Worm (Caenorhabditis elegans) whole organism, L2 larva: Measurements from ENCODE around the gene irld-26.

ENCODE experiments used
- C34F6.9 ChIP-seq: fragments of 150-350 bp; optimal IDR thresholded peaks from 2 replicates; lab custom pipeline; 2014; ENCODE audit warnings: missing biosample characterization, missing genetic modification characterization
- alr-1 ChIP-seq: fragments of 150-350 bp; optimal IDR thresholded peaks from 2 replicates; lab custom pipeline; 2014; ENCODE audit warnings: missing biosample characterization, missing genetic modification characterization
- aly-2 ChIP-seq: fragments of 150-350 bp; optimal IDR thresholded peaks from 2 replicates; lab custom pipeline; 2014; ENCODE audit warnings: missing biosample characterization, missing genetic modification characterization
- ama-1 ChIP-seq: fragments of 150-350 bp; optimal IDR thresholded peaks from 2 replicates; lab custom pipeline; 2018; ENCODE audit warnings: inconsistent platforms
- crh-2 ChIP-seq: sonication (generic microtip); optimal IDR thresholded peaks from 2 replicates; lab custom pipeline; 2017; ENCODE audit warnings: missing biosample characterization, missing genetic modification characterization
- dmd-4 ChIP-seq: sonication (generic microtip); optimal IDR thresholded peaks from 2 replicates; lab custom pipeline; 2017; ENCODE audit warnings: missing biosample characterization, missing genetic modification characterization
- egl-27 ChIP-seq: sonication (generic microtip); optimal IDR thresholded peaks from 3 replicates; lab custom pipeline; 2017; ENCODE audit warnings: missing biosample characterization, missing genetic modification reagents, missing genetic modification characterization
- elt-1 ChIP-seq: fragments of 150-350 bp; optimal IDR thresholded peaks from 2 replicates; lab custom pipeline; 2014; ENCODE audit warnings: missing biosample characterization, missing genetic modification characterization
- elt-3 ChIP-seq: sonication (generic microtip); optimal IDR thresholded peaks from 2 replicates; lab custom pipeline; 2017; ENCODE audit warnings: missing biosample characterization, missing genetic modification characterization
- fos-1 ChIP-seq: fragments of 150-350 bp; optimal IDR thresholded peaks from 2 replicates; lab custom pipeline; 2014; ENCODE audit warnings: missing biosample characterization, missing genetic modification characterization
- lin-11 ChIP-seq: fragments of 150-350 bp; sonication (generic microtip); optimal IDR thresholded peaks from 2 replicates; lab custom pipeline; 2014; ENCODE audit warnings: missing biosample characterization, missing genetic modification characterization, inconsistent platforms, mixed read lengths
- lin-13 ChIP-seq: fragments of 150-350 bp; optimal IDR thresholded peaks from 2 replicates; lab custom pipeline; 2014; ENCODE audit warnings: missing biosample characterization, missing genetic modification reagents, missing genetic modification characterization
- lin-39 ChIP-seq: fragments of 150-350 bp; optimal IDR thresholded peaks from 2 replicates; lab custom pipeline; 2014; ENCODE audit warnings: missing biosample characterization, missing genetic modification reagents, missing genetic modification characterization
- mab-5 ChIP-seq: fragments of 150-350 bp; optimal IDR thresholded peaks from 2 replicates; lab custom pipeline; 2014; ENCODE audit warnings: missing biosample characterization, missing genetic modification characterization
- mbf-1 ChIP-seq: sonication (generic microtip); optimal IDR thresholded peaks from 2 replicates; lab custom pipeline; 2017; ENCODE audit warnings: missing biosample characterization, missing genetic modification characterization
- nhr-10 ChIP-seq: sonication (generic microtip); optimal IDR thresholded peaks from 2 replicates; lab custom pipeline; 2017; ENCODE audit warnings: missing biosample characterization, missing genetic modification characterization
- nhr-11 ChIP-seq: fragments of 150-350 bp; optimal IDR thresholded peaks from 2 replicates; lab custom pipeline; 2014; ENCODE audit warnings: missing biosample characterization, missing genetic modification characterization
- nhr-12 ChIP-seq: fragments of 150-350 bp; optimal IDR thresholded peaks from 2 replicates; lab custom pipeline; 2014; ENCODE audit warnings: missing biosample characterization, missing genetic modification characterization
- nhr-129 ChIP-seq: fragments of 150-350 bp; optimal IDR thresholded peaks from 2 replicates; lab custom pipeline; 2014; ENCODE audit warnings: missing biosample characterization, missing genetic modification characterization
- nhr-21 ChIP-seq: fragments of 150-350 bp; optimal IDR thresholded peaks from 2 replicates; lab custom pipeline; 2014; ENCODE audit warnings: missing biosample characterization, missing genetic modification characterization
- nhr-23 ChIP-seq: fragments of 150-350 bp; optimal IDR thresholded peaks from 2 replicates; lab custom pipeline; 2014; ENCODE audit warnings: missing biosample characterization, missing genetic modification reagents, missing genetic modification characterization
- nhr-25 ChIP-seq: fragments of 150-350 bp; sonication (generic microtip); optimal IDR thresholded peaks from 3 replicates; lab custom pipeline; 2014; ENCODE audit warnings: missing biosample characterization, missing genetic modification characterization
- nhr-6 ChIP-seq: fragments of 150-350 bp; optimal IDR thresholded peaks from 2 replicates; lab custom pipeline; 2014; ENCODE audit warnings: missing biosample characterization, missing genetic modification characterization
- skn-1 ChIP-seq: sonication (generic microtip); optimal IDR thresholded peaks from 2 replicates; lab custom pipeline; 2017; ENCODE audit warnings: missing biosample characterization, missing genetic modification characterization
- sma-3 ChIP-seq: sonication (generic microtip); optimal IDR thresholded peaks from 2 replicates; lab custom pipeline; 2016; ENCODE audit warnings: missing genetic modification reagents, missing genetic modification characterization, missing compliant biosample characterization
- unc-55 ChIP-seq: fragments of 150-350 bp; sonication (generic microtip); optimal IDR thresholded peaks from 3 replicates; lab custom pipeline; 2014; ENCODE audit warnings: missing biosample characterization, missing genetic modification reagents, missing genetic modification characterization
- unc-62 ChIP-seq: fragments of 150-350 bp; optimal IDR thresholded peaks from 2 replicates; lab custom pipeline; 2014; ENCODE audit warnings: missing biosample characterization, missing genetic modification reagents, missing genetic modification characterization
- ztf-1 ChIP-seq: fragments of 200-800 bp; sonication (Bioruptor generic); conservative IDR thresholded peaks from 2 replicates; pipeline ENCODE4 v1.3.6; 2022; ENCODE audit warnings: missing genetic modification characterization, missing compliant biosample characterization
- ztf-11 ChIP-seq: sonication (generic microtip); optimal IDR thresholded peaks from 2 replicates; lab custom pipeline; 2017; ENCODE audit warnings: missing biosample characterization, missing genetic modification characterization
- ztf-4 ChIP-seq: fragments of 150-350 bp; optimal IDR thresholded peaks from 2 replicates; lab custom pipeline; 2014; ENCODE audit warnings: missing biosample characterization, missing genetic modification characterization

The irld-26 gene

DNA sequence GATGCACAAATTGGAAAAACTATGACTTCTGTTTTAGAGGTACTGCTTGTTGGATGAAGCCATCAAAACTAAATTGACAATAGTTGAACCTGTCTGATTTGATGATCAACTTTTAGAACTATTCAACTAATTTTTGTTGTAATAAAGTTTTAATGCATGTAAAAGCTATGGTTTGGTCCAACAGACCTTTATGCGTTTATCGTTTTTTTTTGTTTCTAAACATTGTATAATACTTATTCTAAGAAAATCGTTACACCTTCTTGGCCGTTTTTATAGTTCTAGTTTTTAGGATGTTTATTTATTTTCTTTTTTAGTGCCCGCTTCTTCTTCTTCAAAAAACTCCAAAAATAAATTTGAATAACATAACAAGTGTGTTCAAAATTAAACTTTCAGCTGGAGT lies 41.3 kb upstream of the irld-26 start, which contains the start of gene F10A3.12:
Gene F10A3.12, plus strand, starts transcription at position 301 of the 400 bp plus-strand sequence.
- TF ChIP-seq lin-11 (tag; lab: Kevin White, UChicago) (no peak), lin-13 (GFP tag; lab: Kevin White, UChicago) (no peak), lin-39 (tag; lab: Kevin White, UChicago) (no peak), nhr-21 (tag; lab: Kevin White, UChicago) (no peak), nhr-23 (no peak), sma-3 (GFP tag; lab: Kevin White, UChicago) (no peak), aly-2 (tag; lab: Kevin White, UChicago) (no peak), crh-2 (tag; lab: Kevin White, UChicago) (no peak), C34F6.9 (no peak)

DNA sequence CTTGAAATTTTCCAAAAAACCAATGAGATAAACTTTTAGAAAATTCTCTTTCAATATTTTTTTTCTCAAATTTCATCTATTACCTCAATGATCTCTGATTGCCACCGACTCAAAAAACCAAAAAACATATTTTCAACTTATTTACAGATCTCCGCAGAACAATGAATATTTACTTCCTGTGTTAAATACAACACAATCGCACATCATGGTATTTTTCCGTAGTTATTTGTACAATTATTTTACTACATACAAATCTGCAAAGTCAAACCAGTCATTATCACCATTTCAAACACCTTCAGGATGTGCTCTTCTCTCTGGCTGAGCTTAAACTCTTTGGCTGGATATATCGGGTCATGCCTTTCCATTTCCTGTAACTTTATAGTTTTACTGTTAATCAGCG lies 39.1 kb upstream of the irld-26 start, which contains the start of gene str-108:
Gene str-108, plus strand, starts transcription at position 301 of the 400 bp plus-strand sequence.
- no peak for TF ChIP-seq elt-1 (tag; lab: Kevin White, UChicago)
- TF ChIP-seq fos-1 (tag; lab: Kevin White, UChicago) = no peak
- no peak for TF ChIP-seq ztf-4 (tag; lab: Kevin White, UChicago)
- no peak for TF ChIP-seq ztf-11
- TF ChIP-seq nhr-129 = no peak
- no peak for TF ChIP-seq ama-1
- no peak for TF ChIP-seq egl-27 (tag; lab: Kevin White, UChicago)
- TF ChIP-seq nhr-6 (tag; lab: Kevin White, UChicago) = no peak
- TF ChIP-seq alr-1 (tag; lab: Kevin White, UChicago) = no peak
- no peak for TF ChIP-seq nhr-23
- TF ChIP-seq crh-2 (tag; lab: Kevin White, UChicago) = no peak
- no peak for TF ChIP-seq nhr-11 (tag; lab: Kevin White, UChicago)
- no peak for TF ChIP-seq skn-1 (tag; lab: Kevin White, UChicago)
- no peak for TF ChIP-seq nhr-21 (tag; lab: Kevin White, UChicago)
- TF ChIP-seq elt-3 = no peak
- TF ChIP-seq nhr-10 (tag; lab: Kevin White, UChicago) = no peak

- TF ChIP-seq ztf-1 (no peak), aly-2 (tag; lab: Kevin White, UChicago) (no peak), nhr-12 (no peak), mbf-1 (no peak), lin-13 (GFP tag; lab: Kevin White, UChicago) (no peak), unc-55 (GFP tag; lab: Kevin White, UChicago) (no peak)
These were observed 36.0 kb upstream of the irld-26 start, which contains the start of gene str-111 for ce11 chrV:16169026-16169425. str-111 (minus strand) TSS chrV:16169126.

- TF ChIP-seq nhr-10 (tag; lab: Kevin White, UChicago) = no peak
These were observed 33.3 kb upstream of the irld-26 start, which contains the start of gene K05D4.9 for ce11 chrV:16171721-16172120. K05D4.9 (minus strand) TSS chrV:16171821.

ce11 chrV:16174109-16174508 lies 30.9 kb upstream of the irld-26 start:
- no peak for TF ChIP-seq alr-1 (tag; lab: Kevin White, UChicago)
- TF ChIP-seq mab-5 (tag; lab: Kevin White, UChicago) = no peak
- no peak for TF ChIP-seq nhr-6 (tag; lab: Kevin White, UChicago)
- TF ChIP-seq fos-1 (tag; lab: Kevin White, UChicago) = peak; percentile 35
- TF ChIP-seq mbf-1 = no peak
- TF ChIP-seq, all 48 proteins: peak for 1

DNA sequence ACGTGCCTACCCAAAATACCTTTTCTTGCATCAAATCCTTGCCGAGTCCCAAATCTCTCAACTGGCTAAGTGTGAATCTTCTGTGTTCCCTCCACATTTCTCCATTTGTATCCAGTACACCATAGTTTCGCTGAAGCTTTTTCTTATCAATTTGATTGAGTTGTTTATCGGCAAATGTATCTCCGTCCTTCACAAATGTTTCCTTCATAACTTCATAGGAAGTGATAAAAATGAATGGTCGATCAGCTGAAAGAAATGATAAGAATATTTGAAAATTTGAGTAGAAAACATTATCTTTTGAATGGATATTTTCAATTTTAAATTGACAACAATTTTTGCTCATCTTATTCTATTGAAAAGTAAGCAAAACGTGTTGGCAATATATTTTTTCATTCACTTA lies 29.8 kb upstream of the irld-26 start:
- TF ChIP-seq unc-62 (GFP tag; lab: Kevin White, UChicago) (no peak), fos-1 (tag; lab: Kevin White, UChicago) (peak; percentile 65)

DNA sequence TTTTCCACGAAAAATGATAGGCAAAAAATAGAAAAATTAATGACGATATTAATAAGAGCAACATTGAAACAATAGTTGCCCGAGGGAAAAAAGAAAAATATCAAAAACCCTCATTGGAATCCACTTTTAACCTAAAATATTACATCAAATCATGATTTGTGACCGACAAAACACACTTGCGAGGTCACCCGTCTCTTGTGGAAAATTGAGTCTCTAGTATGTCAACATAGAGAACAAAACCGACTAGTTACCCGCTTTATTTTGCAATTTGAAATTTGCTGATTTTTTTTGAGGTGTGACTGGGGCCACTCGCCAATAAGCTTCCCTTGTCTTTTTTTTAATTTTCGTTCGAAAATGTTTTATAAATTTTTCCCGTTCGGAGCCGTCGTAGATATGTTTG lies 29.2 kb upstream of the irld-26 start, which contains the start of gene cyp-33D1:
Gene cyp-33D1, minus strand, starts transcription at position 101 of the 400 bp plus-strand sequence.
- TF ChIP-seq dmd-4 (tag; lab: Kevin White, UChicago) = no peak
- no peak for TF ChIP-seq C34F6.9
- no peak for TF ChIP-seq nhr-25 (tag; lab: Kevin White, UChicago)
- TF ChIP-seq, all 48 proteins: peak for 0
